Worm (Caenorhabditis elegans) whole organism, L1 larva: ENCODE data around the gene ZK643.5.

Source experiments
- aha-1 ChIP-seq: fragments of 150-350 bp; optimal IDR thresholded peaks from 2 replicates; lab custom pipeline; 2014; ENCODE audit warnings: missing biosample characterization, missing genetic modification characterization
- ama-1 ChIP-seq: fragments of 150-350 bp; optimal IDR thresholded peaks from 2 replicates; lab custom pipeline; 2014
- ceh-88 ChIP-seq: fragments of 200-800 bp; sonication (Bioruptor generic); IDR thresholded peaks from 2 replicates; pipeline ENCODE4 v1.3.6; 2022; ENCODE audit warnings: missing genetic modification characterization, missing compliant biosample characterization
- egl-27 ChIP-seq, 2 experiments: fragments of 150-350 bp in 1 of 2; sonication (generic microtip); optimal IDR thresholded peaks; 3 replicates each; lab custom pipeline; 2017 to 2018; ENCODE audit warnings: missing biosample characterization in 2 of 2, missing genetic modification characterization in 2 of 2, missing genetic modification reagents in 2 of 2
- grh-1 ChIP-seq: fragments of 200-800 bp; sonication (Bioruptor generic); IDR thresholded peaks from 2 replicates; pipeline ENCODE4 v1.3.6; 2022; ENCODE audit warnings: missing genetic modification reagents, missing genetic modification characterization, missing compliant biosample characterization
- lsy-2 ChIP-seq, 2 experiments: fragments of 150-350 bp; optimal IDR thresholded peaks; 2 replicates each; lab custom pipeline; 2014; ENCODE audit warnings: missing biosample characterization in 2 of 2, missing genetic modification characterization in 2 of 2
- mdl-1 ChIP-seq, 2 experiments: fragments of 150-350 bp; optimal IDR thresholded peaks; 2 replicates each; lab custom pipeline; 2014 to 2017; ENCODE audit warnings: missing biosample characterization in 2 of 2, missing genetic modification characterization in 2 of 2, inconsistent platforms in 1 of 2
- nhr-71 ChIP-seq: sonication (generic microtip); optimal IDR thresholded peaks from 2 replicates; lab custom pipeline; 2016; ENCODE audit warnings: mild to moderate bottlenecking, missing genetic modification characterization, moderate library complexity, missing compliant biosample characterization
- nhr-77 ChIP-seq: fragments of 150-350 bp; optimal IDR thresholded peaks from 2 replicates; lab custom pipeline; 2014; ENCODE audit warnings: missing biosample characterization, missing genetic modification characterization
- pag-3 ChIP-seq: sonication (generic microtip); optimal IDR thresholded peaks from 2 replicates; lab custom pipeline; 2017; ENCODE audit warnings: missing genetic modification characterization, mild to moderate bottlenecking, missing compliant biosample characterization, antibody characterized with exemption, borderline replicate concordance; ENCODE audit not compliant: insufficient read depth
- snpc-4 ChIP-seq: fragments of 150-350 bp; optimal IDR thresholded peaks from 2 replicates; lab custom pipeline; 2014; ENCODE audit warnings: missing biosample characterization, missing genetic modification characterization
- tbx-2 ChIP-seq: sonication (generic microtip); optimal IDR thresholded peaks from 2 replicates; lab custom pipeline; 2016; ENCODE audit warnings: missing genetic modification characterization, missing compliant biosample characterization
- unc-130 ChIP-seq: fragments of 150-350 bp; optimal IDR thresholded peaks from 2 replicates; lab custom pipeline; 2017; ENCODE audit warnings: missing biosample characterization, missing genetic modification characterization, inconsistent platforms
- zag-1 ChIP-seq: fragments of 150-350 bp; optimal IDR thresholded peaks from 2 replicates; lab custom pipeline; 2014; ENCODE audit warnings: missing biosample characterization, missing genetic modification characterization

DNA sequence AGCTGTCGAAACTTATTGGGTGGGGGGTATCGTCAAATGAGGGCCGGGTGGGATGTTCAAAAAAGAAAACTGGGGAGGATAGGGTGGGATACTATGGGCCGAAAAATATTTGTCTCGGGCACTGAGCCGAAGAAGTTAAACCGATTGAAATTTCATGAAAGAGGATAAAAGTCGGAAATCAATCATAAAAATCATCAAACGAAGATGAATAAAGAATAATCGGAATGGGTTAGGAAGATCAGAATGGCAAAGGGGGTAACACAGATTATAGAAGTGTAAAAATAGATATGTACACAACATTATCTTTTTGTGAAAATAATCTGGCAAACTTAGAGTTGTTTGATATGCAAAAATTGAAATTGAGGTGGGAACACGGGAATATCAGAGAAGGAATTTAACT, 460 bp downstream of the ZK643.5 start:
- TF ChIP-seq aha-1 (tag; lab: Kevin White, UChicago) (no peak), pag-3 (tag; lab: Kevin White, UChicago) (no peak), zag-1 (tag; lab: Kevin White, UChicago) (no peak), lsy-2 (tag; optimal IDR thresholded peaks at IDR 0.05; lab: Kevin White, UChicago) (no peak), tbx-2 (no peak), snpc-4 (tag; lab: Kevin White, UChicago) (no peak), ama-1 (no peak), ceh-88 (GFP tag; lab: Robert Waterston, UW) (no peak), egl-27 (tag; optimal IDR thresholded peaks at IDR 0.05; lab: Kevin White, UChicago) (no peak), nhr-71 (no peak), grh-1 (GFP tag; lab: Robert Waterston, UW) (no peak), nhr-77 (tag; lab: Kevin White, UChicago) (no peak), unc-130 (tag; lab: Kevin White, UChicago) (no peak), mdl-1 (tag; optimal IDR thresholded peaks at IDR 0.05; lab: Kevin White, UChicago) (no peak)
